Fruit fly (Drosophila melanogaster) whole organism, embryonic: ENCODE measurements around the gene Glut4EF.
A peak's percentile ranks its signal among the peaks of the same experiment; 100 is the strongest.

Experiments used
- Ada2b ChIP-seq: fragments of 200-800 bp; sonication (Bioruptor generic); IDR thresholded peaks from 2 replicates; pipeline ENCODE4 v1.3.6; 2022; ENCODE audit warnings: missing biosample characterization, missing genetic modification characterization
- Adf1 ChIP-seq: fragments of 200-800 bp; sonication (Bioruptor generic); IDR thresholded peaks from 2 replicates; pipeline ENCODE4 v1.3.6; 2022; ENCODE audit warnings: missing biosample characterization, missing genetic modification characterization
- Aef1 ChIP-seq: fragments of 200-800 bp; sonication (Bioruptor generic); IDR thresholded peaks from 3 replicates; pipeline ENCODE4 v1.3.6; 2022; ENCODE audit warnings: missing biosample characterization, missing genetic modification characterization
- Blimp-1 ChIP-seq: fragments of 200-800 bp; sonication (Bioruptor generic); optimal IDR thresholded peaks from 3 replicates; lab custom pipeline; 2018; ENCODE audit warnings: missing biosample characterization, missing genetic modification characterization, mild to moderate bottlenecking, moderate library complexity, missing genetic modification reagents
- CG10462 ChIP-seq: fragments of 200-800 bp; sonication (Bioruptor generic); optimal IDR thresholded peaks from 2 replicates; lab custom pipeline; 2016; ENCODE audit warnings: missing biosample characterization, missing genetic modification characterization
- CG10543 ChIP-seq: fragments of 200-800 bp; sonication (Bioruptor generic); optimal IDR thresholded peaks from 3 replicates; lab custom pipeline; 2017; ENCODE audit warnings: missing biosample characterization, mild to moderate bottlenecking, missing genetic modification characterization, moderate library complexity
- CG12391 ChIP-seq: fragments of 200-800 bp; sonication (Bioruptor generic); optimal IDR thresholded peaks from 3 replicates; lab custom pipeline; 2018; ENCODE audit warnings: missing biosample characterization, mild to moderate bottlenecking, missing genetic modification characterization, moderate library complexity
- CG12744 ChIP-seq: fragments of 200-800 bp; sonication (Bioruptor generic); optimal IDR thresholded peaks from 2 replicates; lab custom pipeline; 2016; ENCODE audit warnings: missing biosample characterization, missing genetic modification characterization
- CG13287 ChIP-seq: fragments of 200-800 bp; sonication (Bioruptor generic); IDR thresholded peaks from 2 replicates; pipeline ENCODE4 v1.3.6; 2022; ENCODE audit warnings: missing biosample characterization, missing genetic modification characterization; ENCODE audit not compliant: partially characterized antibody
- CG13775 ChIP-seq: fragments of 200-800 bp; sonication (Bioruptor generic); optimal IDR thresholded peaks from 3 replicates; lab custom pipeline; 2017; ENCODE audit warnings: missing biosample characterization, mild to moderate bottlenecking, missing genetic modification characterization
- CG17328 ChIP-seq: fragments of 200-800 bp; sonication (Bioruptor generic); IDR thresholded peaks from 2 replicates; pipeline ENCODE4 v1.3.6; 2022; ENCODE audit warnings: missing biosample characterization, missing genetic modification characterization
- CG18011 ChIP-seq: fragments of 200-800 bp; sonication (Bioruptor generic); optimal IDR thresholded peaks from 2 replicates; lab custom pipeline; 2017; ENCODE audit warnings: missing biosample characterization, missing genetic modification characterization, mild to moderate bottlenecking, moderate library complexity, missing genotype
- CG2712 ChIP-seq: fragments of 200-800 bp; optimal IDR thresholded peaks from 3 replicates; lab custom pipeline; 2019; ENCODE audit warnings: missing biosample characterization, mild to moderate bottlenecking, missing genetic modification characterization, moderate library complexity
- CG32532 ChIP-seq: fragments of 200-800 bp; sonication (Bioruptor generic); IDR thresholded peaks from 2 replicates; pipeline ENCODE4 v1.3.6; 2022; ENCODE audit warnings: missing biosample characterization, missing genetic modification characterization
- CG32767 ChIP-seq: fragments of 200-800 bp; sonication (Bioruptor generic); IDR thresholded peaks from 2 replicates; pipeline ENCODE4 v1.3.6; 2022; ENCODE audit warnings: missing biosample characterization, missing genetic modification characterization
- CG3281 ChIP-seq: fragments of 200-800 bp; sonication (Bioruptor generic); optimal IDR thresholded peaks from 3 replicates; lab custom pipeline; 2017; ENCODE audit warnings: missing biosample characterization, mild to moderate bottlenecking, missing genetic modification characterization
- CG4854 ChIP-seq: fragments of 200-800 bp; sonication (Bioruptor generic); optimal IDR thresholded peaks from 2 replicates; lab custom pipeline; 2016; ENCODE audit warnings: missing biosample characterization, missing genetic modification characterization, inconsistent platforms
- CG6175 ChIP-seq: fragments of 200-800 bp; sonication (Bioruptor generic); IDR thresholded peaks from 3 replicates; pipeline ENCODE4 v1.3.6; 2022; ENCODE audit warnings: missing biosample characterization, missing genetic modification characterization
- CG6272 ChIP-seq: fragments of 200-800 bp; sonication (Bioruptor generic); IDR thresholded peaks from 2 replicates; pipeline ENCODE4 v1.3.6; 2022; ENCODE audit warnings: missing biosample characterization, missing genetic modification characterization
- CTCF ChIP-seq: fragments of 200-800 bp; sonication (Bioruptor generic); optimal IDR thresholded peaks from 2 replicates; lab custom pipeline; 2017; ENCODE audit warnings: missing biosample characterization, mild to moderate bottlenecking, missing genetic modification characterization, moderate library complexity
- HLH54F ChIP-seq: fragments of 200-800 bp; sonication (Bioruptor generic); optimal IDR thresholded peaks from 3 replicates; lab custom pipeline; 2016; ENCODE audit warnings: missing biosample characterization, missing genetic modification characterization
- HLHmδ ChIP-seq: fragments of 200-800 bp; sonication (Bioruptor generic); optimal IDR thresholded peaks from 2 replicates; lab custom pipeline; 2018; ENCODE audit warnings: missing biosample characterization, mild to moderate bottlenecking, missing genetic modification characterization, moderate library complexity
- Oaz ChIP-seq: fragments of 200-800 bp; sonication (Bioruptor generic); IDR thresholded peaks from 2 replicates; pipeline ENCODE4 v1.3.6; 2022; ENCODE audit warnings: missing biosample characterization, missing genetic modification characterization
- Ptx1 ChIP-seq: fragments of 200-800 bp; sonication (Bioruptor generic); IDR thresholded peaks from 2 replicates; pipeline ENCODE4 v1.3.6; 2022; ENCODE audit warnings: missing biosample characterization, missing genetic modification characterization
- Sin3A ChIP-seq: fragments of >200 bp; optimal IDR thresholded peaks from 2 replicates; lab custom pipeline; 2018
- Six4 ChIP-seq: fragments of 200-800 bp; sonication (Bioruptor generic); optimal IDR thresholded peaks from 2 replicates; lab custom pipeline; 2016; ENCODE audit warnings: missing biosample characterization, missing genetic modification characterization
- Sry-β ChIP-seq: fragments of 200-800 bp; sonication (Bioruptor generic); optimal IDR thresholded peaks from 2 replicates; lab custom pipeline; 2018; ENCODE audit warnings: missing biosample characterization, mild to moderate bottlenecking, missing genetic modification characterization, moderate library complexity
- Sry-δ ChIP-seq: fragments of 200-800 bp; sonication (Bioruptor generic); optimal IDR thresholded peaks from 2 replicates; lab custom pipeline; 2016; ENCODE audit warnings: missing biosample characterization, missing genetic modification characterization
- Ssrp ChIP-seq: fragments of 200-800 bp; sonication (Bioruptor generic); optimal IDR thresholded peaks from 2 replicates; lab custom pipeline; 2018; ENCODE audit warnings: missing biosample characterization, mild to moderate bottlenecking, missing genetic modification characterization, moderate library complexity
- Vsx1 ChIP-seq: fragments of 200-800 bp; sonication (Bioruptor generic); optimal IDR thresholded peaks from 2 replicates; lab custom pipeline; 2017; ENCODE audit warnings: missing biosample characterization, mild to moderate bottlenecking, missing genetic modification characterization, missing genetic modification reagents
- bigmax ChIP-seq: fragments of 200-800 bp; sonication (Bioruptor generic); optimal IDR thresholded peaks from 2 replicates; lab custom pipeline; 2018; ENCODE audit warnings: missing biosample characterization, mild to moderate bottlenecking, missing genetic modification characterization
- ci ChIP-seq: fragments of 200-800 bp; sonication (Bioruptor generic); IDR thresholded peaks from 3 replicates; pipeline ENCODE4 v1.3.6; 2022; ENCODE audit warnings: missing biosample characterization, missing genetic modification characterization
- corto ChIP-seq: fragments of 200-800 bp; sonication (Bioruptor generic); optimal IDR thresholded peaks from 2 replicates; lab custom pipeline; 2016; ENCODE audit warnings: missing biosample characterization, mild to moderate bottlenecking, missing genetic modification characterization, moderate library complexity
- dpn ChIP-seq, 2 experiments: fragments of 200-800 bp; sonication (Bioruptor generic); optimal IDR thresholded peaks; 3 replicates each; lab custom pipeline; 2016; ENCODE audit warnings: missing biosample characterization in 2 of 2, missing genetic modification characterization in 2 of 2
- fd102C ChIP-seq: fragments of 200-800 bp; sonication (Bioruptor generic); optimal IDR thresholded peaks from 2 replicates; lab custom pipeline; 2018; ENCODE audit warnings: missing biosample characterization, mild to moderate bottlenecking, missing genetic modification characterization, moderate library complexity
- fd64A ChIP-seq: fragments of 200-800 bp; sonication (Bioruptor generic); optimal IDR thresholded peaks from 3 replicates; lab custom pipeline; 2018; ENCODE audit warnings: missing biosample characterization, mild to moderate bottlenecking, missing genetic modification characterization
- gsb-n ChIP-seq: fragments of 200-800 bp; sonication (Bioruptor generic); optimal IDR thresholded peaks from 3 replicates; lab custom pipeline; 2018; ENCODE audit warnings: missing biosample characterization, mild to moderate bottlenecking, missing genetic modification characterization
- gt ChIP-seq: fragments of 200-800 bp; sonication (Bioruptor generic); IDR thresholded peaks from 2 replicates; pipeline ENCODE4 v1.3.6; 2022; ENCODE audit warnings: missing biosample characterization, missing genetic modification characterization
- inv ChIP-seq: fragments of 200-800 bp; sonication (Bioruptor generic); IDR thresholded peaks from 2 replicates; pipeline ENCODE4 v1.3.6; 2022; ENCODE audit warnings: missing biosample characterization, missing genetic modification characterization; ENCODE audit not compliant: partially characterized antibody
- jigr1 ChIP-seq: fragments of 200-800 bp; sonication (Bioruptor generic); IDR thresholded peaks from 3 replicates; pipeline ENCODE4 v1.3.6; 2022; ENCODE audit warnings: missing biosample characterization, missing genetic modification characterization
- lab ChIP-seq: fragments of 200-800 bp; sonication (Bioruptor generic); optimal IDR thresholded peaks from 3 replicates; lab custom pipeline; 2017; ENCODE audit warnings: missing biosample characterization, missing genetic modification characterization, mild to moderate bottlenecking, moderate library complexity, missing genetic modification reagents
- onecut ChIP-seq: fragments of 200-800 bp; sonication (Bioruptor generic); IDR thresholded peaks from 2 replicates; pipeline ENCODE4 v1.3.6; 2022; ENCODE audit warnings: missing biosample characterization, missing genetic modification characterization
- pnt ChIP-seq: fragments of 200-800 bp; sonication (Bioruptor generic); optimal IDR thresholded peaks from 3 replicates; lab custom pipeline; 2016; ENCODE audit warnings: missing biosample characterization, missing genetic modification characterization
- seq ChIP-seq: fragments of 200-800 bp; sonication (Bioruptor generic); IDR thresholded peaks from 2 replicates; pipeline ENCODE4 v1.3.6; 2022; ENCODE audit warnings: missing biosample characterization, missing genetic modification characterization
- ssp ChIP-seq: fragments of 200-800 bp; sonication (Bioruptor generic); IDR thresholded peaks from 2 replicates; pipeline ENCODE4 v1.3.6; 2022; ENCODE audit warnings: missing biosample characterization, missing genetic modification characterization
- stwl ChIP-seq: fragments of 200-800 bp; sonication (Bioruptor generic); optimal IDR thresholded peaks from 3 replicates; lab custom pipeline; 2018; ENCODE audit warnings: missing biosample characterization, mild to moderate bottlenecking, missing genetic modification characterization, moderate library complexity
- tio ChIP-seq: fragments of 200-800 bp; sonication (Bioruptor generic); optimal IDR thresholded peaks from 2 replicates; lab custom pipeline; 2017; ENCODE audit warnings: missing biosample characterization, missing genetic modification characterization, inconsistent platforms
- trh ChIP-seq: fragments of 200-800 bp; sonication (Bioruptor generic); optimal IDR thresholded peaks from 2 replicates; lab custom pipeline; 2016; ENCODE audit warnings: missing biosample characterization, missing genetic modification characterization
- twi ChIP-seq: fragments of 200-800 bp; optimal IDR thresholded peaks from 2 replicates; lab custom pipeline; 2019; ENCODE audit warnings: missing biosample characterization, mild to moderate bottlenecking, missing genetic modification characterization, moderate library complexity
- zf30C ChIP-seq: fragments of 200-800 bp; sonication (Bioruptor generic); optimal IDR thresholded peaks from 3 replicates; lab custom pipeline; 2018; ENCODE audit warnings: missing biosample characterization, mild to moderate bottlenecking, missing genetic modification characterization
- zfh1 ChIP-seq: fragments of 200-800 bp; sonication (Bioruptor generic); IDR thresholded peaks from 3 replicates; pipeline ENCODE4 v1.3.6; 2022; ENCODE audit warnings: missing biosample characterization, missing genetic modification characterization

Gene Glut4EF

DNA sequence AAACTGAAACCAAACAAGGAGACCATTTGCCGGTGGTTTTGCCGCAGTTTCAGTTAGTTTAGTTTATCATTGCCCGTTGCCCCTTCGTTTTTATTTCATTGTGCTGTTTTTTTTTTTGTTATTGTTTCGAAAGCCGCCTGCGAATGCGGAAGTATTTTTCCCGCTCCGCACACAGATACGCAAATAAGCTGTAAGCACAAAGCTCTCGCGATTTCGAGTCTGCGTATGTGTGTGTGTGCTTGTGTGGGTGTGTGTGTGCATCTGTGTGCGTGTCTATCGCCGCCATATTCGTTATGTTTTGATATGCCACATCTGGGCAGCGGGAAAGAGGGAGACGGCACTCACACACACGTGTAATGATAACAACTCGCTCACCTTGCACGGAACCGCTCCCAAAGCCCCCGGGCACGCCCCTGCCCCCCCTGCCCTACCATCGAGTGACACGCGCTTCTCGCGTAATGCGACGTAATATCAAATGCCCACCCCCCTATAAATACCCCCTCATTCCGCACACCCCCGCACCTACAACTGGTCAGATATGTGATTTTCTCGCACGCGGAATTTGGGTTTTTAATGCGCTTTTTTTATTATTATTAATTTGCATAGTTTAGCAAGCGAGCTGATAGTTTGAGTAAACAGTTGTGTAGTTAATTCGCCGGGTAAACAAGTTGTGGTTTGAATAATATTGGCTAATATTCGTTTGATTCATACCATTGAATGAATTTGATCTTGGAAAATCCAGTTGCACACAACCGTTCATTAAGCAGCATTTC is 57.9 kb downstream of the Glut4EF start (continued):
- no peak for TF ChIP-seq Aef1 (GFP tag; lab: Robert Waterston, UW)
- TF ChIP-seq CG10462 (GFP tag; lab: Kevin White, UChicago): no peak
- peak; percentile 99 for TF ChIP-seq CG10543 (GFP tag; lab: Kevin White, UChicago)
- TF ChIP-seq corto: no peak
- TF ChIP-seq onecut (GFP tag; lab: Robert Waterston, UW): no peak
- no peak for TF ChIP-seq CG2712 (tag; lab: Kevin White, UChicago)
- no peak for TF ChIP-seq CTCF (GFP tag; lab: Kevin White, UChicago)
- TF ChIP-seq Oaz: no peak
- TF ChIP-seq CG18011 (GFP tag; lab: Kevin White, UChicago): no peak
- TF ChIP-seq ssp (GFP tag; lab: Robert Waterston, UW): no peak
- TF ChIP-seq Vsx1 (GFP tag; lab: Kevin White, UChicago): no peak
- no peak for TF ChIP-seq Ssrp (tag; lab: Kevin White, UChicago)
- TF ChIP-seq CG12391 (tag; lab: Kevin White, UChicago): no peak
- 0 out of 2 replicates have a peak, but pooled peaks have one; percentile 18 for TF ChIP-seq CG32767
- no peak for TF ChIP-seq Sin3A (lab: Kevin White, UChicago)
- TF ChIP-seq gsb-n (tag; lab: Kevin White, UChicago): no peak
- no peak; the same call in 1 of the 2 replicates for TF ChIP-seq seq (GFP tag; lab: Robert Waterston, UW)
- no peak for TF ChIP-seq Sry-β
- no peak for TF ChIP-seq HLHmδ
- no peak for TF ChIP-seq CG12744 (GFP tag; lab: Kevin White, UChicago)
- no peak for TF ChIP-seq pnt (GFP tag; lab: Kevin White, UChicago)
- peak; percentile 49 for TF ChIP-seq twi (tag; lab: Kevin White, UChicago)
- TF ChIP-seq fd64A (GFP tag; lab: Kevin White, UChicago): no peak
- TF ChIP-seq tio (GFP tag; lab: Kevin White, UChicago): no peak
- no peak for TF ChIP-seq jigr1 (GFP tag; lab: Robert Waterston, UW)
- TF ChIP-seq CG32532 (GFP tag; lab: Robert Waterston, UW): peak; percentile 31; the same call in 1 of the 2 replicates
- peak; percentile 44 for TF ChIP-seq Ptx1
- no peak for TF ChIP-seq zf30C (GFP tag; lab: Kevin White, UChicago)
- TF ChIP-seq CG3281 (GFP tag; lab: Kevin White, UChicago): peak; percentile 60
- no peak for TF ChIP-seq Ada2b (GFP tag; lab: Robert Waterston, UW)
- no peak for TF ChIP-seq Sry-δ (GFP tag; lab: Kevin White, UChicago)
- no peak for TF ChIP-seq gt
- no peak for TF ChIP-seq bigmax (GFP tag; lab: Kevin White, UChicago)
- TF ChIP-seq ci (GFP tag; lab: Robert Waterston, UW): 0 out of 3 replicates have a peak, but pooled peaks have one; percentile 8
- no peak for TF ChIP-seq fd102C
- peak; percentile 79 for TF ChIP-seq Adf1 (GFP tag; lab: Robert Waterston, UW)
- no peak for TF ChIP-seq stwl
- TF ChIP-seq CG6175 (GFP tag; lab: Robert Waterston, UW): peak; percentile 78
- no peak for TF ChIP-seq trh
- no peak for TF ChIP-seq dpn (GFP tag; optimal IDR thresholded peaks at IDR 0.05; lab: Kevin White, UChicago)
- peak; percentile 89 for TF ChIP-seq lab
- no peak; the same call in 1 of the 2 replicates for TF ChIP-seq inv (GFP tag; lab: Robert Waterston, UW)
- TF ChIP-seq CG4854 (GFP tag; lab: Kevin White, UChicago): no peak
- no peak for TF ChIP-seq CG17328
- TF ChIP-seq CG13775 (GFP tag; lab: Kevin White, UChicago): no peak
- no peak for TF ChIP-seq HLH54F (GFP tag; lab: Kevin White, UChicago)
- TF ChIP-seq Six4 (GFP tag; lab: Kevin White, UChicago): no peak
- no peak for TF ChIP-seq CG6272
- TF ChIP-seq CG13287 (GFP tag; lab: Robert Waterston, UW): peak; percentile 64; the same call in 1 of the 2 replicates
- no peak for TF ChIP-seq zfh1
- no peak for TF ChIP-seq Blimp-1 (GFP tag; lab: Kevin White, UChicago)
